Worm (Caenorhabditis elegans) whole organism, mixed stage, embryonic: ENCODE data around the gene gakh-1.
A peak's percentile ranks its signal among the peaks of the same experiment; 100 is the strongest.

ENCODE experiments used
- bed-3 ChIP-seq: fragments of 200-800 bp; sonication (Bioruptor generic); optimal IDR thresholded peaks from 3 replicates; lab custom pipeline; 2018; ENCODE audit warnings: mild to moderate bottlenecking, missing genetic modification characterization, moderate library complexity, missing compliant biosample characterization
- ceh-43 ChIP-seq: fragments of 200-800 bp; sonication (Bioruptor generic); optimal IDR thresholded peaks from 2 replicates; lab custom pipeline; 2018; ENCODE audit warnings: mild to moderate bottlenecking, missing genetic modification characterization, moderate library complexity, missing compliant biosample characterization
- elt-1 ChIP-seq: sonication (generic microtip); optimal IDR thresholded peaks from 2 replicates; lab custom pipeline; 2017; ENCODE audit warnings: missing genetic modification characterization, mild to moderate bottlenecking, missing compliant biosample characterization, antibody characterized with exemption, moderate library complexity, borderline replicate concordance; ENCODE audit not compliant: insufficient read depth
- elt-3 ChIP-seq: fragments of 150-350 bp; optimal IDR thresholded peaks from 2 replicates; lab custom pipeline; 2014; ENCODE audit warnings: missing biosample characterization, missing genetic modification characterization
- lsy-2 ChIP-seq: fragments of 150-350 bp; optimal IDR thresholded peaks from 2 replicates; lab custom pipeline; 2014; ENCODE audit warnings: missing biosample characterization, missing genetic modification characterization
- nhr-12 ChIP-seq: fragments of 150-350 bp; optimal IDR thresholded peaks from 2 replicates; lab custom pipeline; 2014; ENCODE audit warnings: missing biosample characterization, missing genetic modification characterization
- nhr-237 ChIP-seq: fragments of 150-350 bp; optimal IDR thresholded peaks from 2 replicates; lab custom pipeline; 2014; ENCODE audit warnings: missing biosample characterization, missing genetic modification characterization
- pha-4 ChIP-seq: fragments of 150-350 bp; optimal IDR thresholded peaks from 2 replicates; lab custom pipeline; 2018; ENCODE audit warnings: missing biosample characterization, missing genetic modification reagents, missing genetic modification characterization
- snpc-4 ChIP-seq: fragments of 150-350 bp; optimal IDR thresholded peaks from 2 replicates; lab custom pipeline; 2014; ENCODE audit warnings: missing biosample characterization, missing genetic modification characterization
- zip-8 ChIP-seq: fragments of 150-350 bp; optimal IDR thresholded peaks from 2 replicates; lab custom pipeline; 2014; ENCODE audit warnings: missing biosample characterization, missing genetic modification characterization

DNA sequence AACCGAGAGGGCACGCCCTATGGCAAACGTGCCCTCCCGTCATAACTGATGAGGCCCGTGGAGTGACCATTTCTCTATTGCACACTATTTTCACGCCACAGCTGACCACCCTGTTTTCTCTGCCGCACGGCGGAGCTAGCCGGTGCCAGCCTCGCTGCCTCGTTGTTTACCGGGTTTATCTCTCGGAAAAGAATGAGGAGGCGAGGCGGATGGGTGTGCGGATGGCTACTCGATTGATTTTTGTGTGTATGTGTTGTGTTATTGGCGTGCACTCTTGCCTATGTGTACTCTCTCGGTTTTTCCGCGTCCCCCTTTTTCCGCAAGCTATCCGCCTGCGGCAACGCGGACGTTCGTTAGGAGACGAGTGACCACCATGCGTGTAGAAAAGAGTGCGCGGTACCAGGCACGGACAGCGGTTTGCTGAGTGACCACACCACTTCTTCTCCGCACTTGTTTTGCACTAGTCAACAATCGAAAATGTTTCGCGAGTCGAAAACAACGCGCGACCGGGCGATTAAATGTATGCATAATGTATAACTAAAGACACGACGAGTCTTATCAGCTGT, 29.8 kb downstream of the gakh-1 start:
- TF ChIP-seq nhr-237 (tag; lab: Kevin White, UChicago) (peak; percentile 50), lsy-2 (tag; lab: Kevin White, UChicago) (peak; percentile 56), elt-1 (peak; percentile 6), pha-4 (peak; percentile 91), elt-3 (tag; lab: Kevin White, UChicago) (peak; percentile 13), zip-8 (tag; lab: Kevin White, UChicago) (no peak), bed-3 (GFP tag; lab: Kevin White, UChicago) (peak; percentile 48), nhr-12 (tag; lab: Kevin White, UChicago) (peak; percentile 62), snpc-4 (tag; lab: Kevin White, UChicago) (no peak), ceh-43 (GFP tag; lab: Kevin White, UChicago) (peak; percentile 21)
